Worm (Caenorhabditis elegans) whole organism, L4 larva: Measurements from ENCODE around the gene T21B10.3.

Experiments
- D1046.2 ChIP-seq: fragments of 200-800 bp; sonication (Bioruptor generic); IDR thresholded peaks from 2 replicates; pipeline ENCODE4 v1.3.6; 2022; ENCODE audit warnings: missing genetic modification characterization, missing compliant biosample characterization
- F26F4.8 ChIP-seq: fragments of 200-800 bp; sonication (Bioruptor generic); conservative IDR thresholded peaks from 2 replicates; pipeline ENCODE4 v1.3.6; 2022; ENCODE audit warnings: missing genetic modification characterization, missing compliant biosample characterization
- F37D6.2 ChIP-seq: sonication (generic microtip); optimal IDR thresholded peaks from 2 replicates; lab custom pipeline; 2016; ENCODE audit warnings: mild to moderate bottlenecking, missing genetic modification characterization, missing compliant biosample characterization
- T20F7.1 ChIP-seq: fragments of 200-800 bp; sonication (Bioruptor generic); optimal IDR thresholded peaks from 2 replicates; lab custom pipeline; 2018; ENCODE audit warnings: mild to moderate bottlenecking, missing genetic modification characterization, missing compliant biosample characterization
- aha-1 ChIP-seq: fragments of 150-350 bp; peaks from one replicate; lab custom pipeline; 2014; ENCODE audit warnings: missing biosample characterization, missing genetic modification characterization
- ama-1 ChIP-seq: fragments of 150-350 bp; optimal IDR thresholded peaks from 2 replicates; lab custom pipeline; 2014; ENCODE audit warnings: inconsistent platforms, mixed read lengths
- ceh-20 ChIP-seq: fragments of 200-800 bp; sonication (Bioruptor generic); IDR thresholded peaks from 2 replicates; pipeline ENCODE4 v1.3.6; 2022; ENCODE audit warnings: missing genetic modification reagents, missing genetic modification characterization, missing compliant biosample characterization
- ceh-28 ChIP-seq: fragments of 150-350 bp; optimal IDR thresholded peaks from 2 replicates; lab custom pipeline; 2014; ENCODE audit warnings: missing biosample characterization, missing genetic modification reagents, missing genetic modification characterization
- ceh-32 ChIP-seq: sonication (generic microtip); optimal IDR thresholded peaks from 2 replicates; lab custom pipeline; 2016; ENCODE audit warnings: mild to moderate bottlenecking, missing genetic modification characterization, missing compliant biosample characterization; ENCODE audit not compliant: poor library complexity
- ces-1 ChIP-seq: fragments of 150-350 bp; sonication (generic microtip); optimal IDR thresholded peaks from 4 replicates; lab custom pipeline; 2014; ENCODE audit warnings: missing biosample characterization, missing genetic modification reagents, missing genetic modification characterization
- cey-2 ChIP-seq: sonication (generic microtip); optimal IDR thresholded peaks from 3 replicates; lab custom pipeline; 2017; ENCODE audit warnings: missing genetic modification characterization, mild to moderate bottlenecking, missing compliant biosample characterization, antibody characterized with exemption, borderline replicate concordance; ENCODE audit not compliant: insufficient read depth
- ctbp-1 ChIP-seq: fragments of 200-800 bp; sonication (Bioruptor generic); IDR thresholded peaks from 2 replicates; pipeline ENCODE4 v1.3.6; 2022; ENCODE audit warnings: missing genetic modification reagents, missing genetic modification characterization, missing compliant biosample characterization
- daf-12 ChIP-seq: fragments of 150-350 bp; optimal IDR thresholded peaks from 2 replicates; lab custom pipeline; 2014; ENCODE audit warnings: missing biosample characterization, missing genetic modification reagents, missing genetic modification characterization
- daf-16 ChIP-seq, 3 experiments: sonication (generic microtip); optimal IDR thresholded peaks; 2 replicates each; lab custom pipeline; 2016 to 2017; ENCODE audit warnings: missing genetic modification characterization in 3 of 3, missing genetic modification reagents in 3 of 3, mild to moderate bottlenecking in 2 of 3, missing compliant biosample characterization in 2 of 3, missing biosample characterization in 1 of 3, moderate library complexity in 1 of 3
- daf-8 ChIP-seq: fragments of 200-800 bp; sonication (Bioruptor generic); IDR thresholded peaks from 2 replicates; pipeline ENCODE4 v1.3.6; 2022; ENCODE audit warnings: missing genetic modification characterization, missing compliant biosample characterization
- dpl-1 ChIP-seq: fragments of 150-350 bp; optimal IDR thresholded peaks from 2 replicates; lab custom pipeline; 2014; ENCODE audit warnings: missing biosample characterization, missing genetic modification reagents, missing genetic modification characterization
- egl-27 ChIP-seq: sonication (generic microtip); optimal IDR thresholded peaks from 3 replicates; lab custom pipeline; 2017; ENCODE audit warnings: missing biosample characterization, missing genetic modification reagents, missing genetic modification characterization
- fkh-10 ChIP-seq: fragments of 150-350 bp; optimal IDR thresholded peaks from 2 replicates; lab custom pipeline; 2014; ENCODE audit warnings: missing biosample characterization, missing genetic modification reagents, missing genetic modification characterization
- hlh-11 ChIP-seq: fragments of 200-800 bp; sonication (Bioruptor generic); optimal IDR thresholded peaks from 2 replicates; lab custom pipeline; 2018; ENCODE audit warnings: mild to moderate bottlenecking, missing genetic modification characterization, missing compliant biosample characterization
- hlh-30 ChIP-seq: sonication (generic microtip); optimal IDR thresholded peaks from 2 replicates; lab custom pipeline; 2017; ENCODE audit warnings: antibody characterized with exemption, mild to moderate bottlenecking, missing genetic modification characterization, missing compliant biosample characterization; ENCODE audit not compliant: insufficient read depth
- lim-7 ChIP-seq: fragments of 200-800 bp; sonication (Bioruptor generic); IDR thresholded peaks from 2 replicates; pipeline ENCODE4 v1.3.6; 2022; ENCODE audit warnings: missing genetic modification characterization, missing compliant biosample characterization
- lin-29 ChIP-seq: fragments of 200-800 bp; sonication (Bioruptor generic); IDR thresholded peaks from 2 replicates; pipeline ENCODE4 v1.3.6; 2022; ENCODE audit warnings: missing genetic modification reagents, missing genetic modification characterization, missing compliant biosample characterization
- lin-38 ChIP-seq: fragments of 200-800 bp; sonication (Bioruptor generic); IDR thresholded peaks from 2 replicates; pipeline ENCODE4 v1.3.6; 2022; ENCODE audit warnings: missing genetic modification reagents, missing genetic modification characterization, missing compliant biosample characterization
- lir-3 ChIP-seq: sonication (generic microtip); optimal IDR thresholded peaks from 2 replicates; lab custom pipeline; 2016; ENCODE audit warnings: mild to moderate bottlenecking, missing genetic modification characterization, missing compliant biosample characterization
- lsy-2 ChIP-seq, 2 experiments: fragments of 150-350 bp in 1 of 2; sonication (generic microtip) in 1 of 2; optimal IDR thresholded peaks; 2 replicates each; lab custom pipeline; 2014 to 2017; ENCODE audit warnings: missing biosample characterization in 2 of 2, missing genetic modification characterization in 2 of 2
- mdl-1 ChIP-seq, 2 experiments: fragments of 150-350 bp in 1 of 2; sonication (generic microtip) in 1 of 2; optimal IDR thresholded peaks; 2 replicates each; lab custom pipeline; 2014 to 2017; ENCODE audit warnings: missing biosample characterization in 2 of 2, missing genetic modification characterization in 2 of 2
- mep-1 ChIP-seq: fragments of 150-350 bp; sonication (generic microtip); optimal IDR thresholded peaks from 3 replicates; lab custom pipeline; 2014; ENCODE audit warnings: missing biosample characterization, missing genetic modification characterization
- mxl-2 ChIP-seq: fragments of 200-800 bp; sonication (Bioruptor generic); conservative IDR thresholded peaks from 2 replicates; pipeline ENCODE4 v1.3.6; 2022; ENCODE audit warnings: missing genetic modification reagents, missing genetic modification characterization, missing compliant biosample characterization
- mxl-3 ChIP-seq: fragments of 200-800 bp; sonication (Bioruptor generic); optimal IDR thresholded peaks from 2 replicates; lab custom pipeline; 2018; ENCODE audit warnings: mild to moderate bottlenecking, missing genetic modification characterization, missing compliant biosample characterization
- nhr-102 ChIP-seq: sonication (generic microtip); optimal IDR thresholded peaks from 2 replicates; lab custom pipeline; 2016; ENCODE audit warnings: mild to moderate bottlenecking, missing genetic modification characterization, moderate library complexity, missing compliant biosample characterization
- nhr-11 ChIP-seq: fragments of 150-350 bp; optimal IDR thresholded peaks from 2 replicates; lab custom pipeline; 2014; ENCODE audit warnings: missing biosample characterization, missing genetic modification characterization
- nhr-25 ChIP-seq: sonication (generic microtip); optimal IDR thresholded peaks from 2 replicates; lab custom pipeline; 2017; ENCODE audit warnings: missing genetic modification characterization, mild to moderate bottlenecking, missing compliant biosample characterization, antibody characterized with exemption, moderate library complexity, borderline replicate concordance; ENCODE audit not compliant: insufficient read depth
- nhr-28 ChIP-seq: fragments of 150-350 bp; optimal IDR thresholded peaks from 2 replicates; lab custom pipeline; 2014; ENCODE audit warnings: missing biosample characterization, missing genetic modification characterization
- nhr-41 ChIP-seq: fragments of 200-800 bp; sonication (Bioruptor generic); IDR thresholded peaks from 2 replicates; pipeline ENCODE4 v1.3.6; 2022; ENCODE audit warnings: missing genetic modification reagents, missing genetic modification characterization, missing compliant biosample characterization
- nhr-48 ChIP-seq: sonication (generic microtip); optimal IDR thresholded peaks from 2 replicates; lab custom pipeline; 2016; ENCODE audit warnings: mild to moderate bottlenecking, missing genetic modification characterization, missing compliant biosample characterization
- nhr-77 ChIP-seq: fragments of 150-350 bp; optimal IDR thresholded peaks from 2 replicates; lab custom pipeline; 2014; ENCODE audit warnings: missing biosample characterization, missing genetic modification characterization
- php-3 ChIP-seq: fragments of 200-800 bp; sonication (Bioruptor generic); IDR thresholded peaks from 2 replicates; pipeline ENCODE4 v1.3.6; 2022; ENCODE audit warnings: missing genetic modification reagents, missing genetic modification characterization, missing compliant biosample characterization
- pqm-1 ChIP-seq: sonication (generic microtip); optimal IDR thresholded peaks from 2 replicates; lab custom pipeline; 2017; ENCODE audit warnings: missing biosample characterization, missing genetic modification characterization
- rbr-2 ChIP-seq: sonication (generic microtip); optimal IDR thresholded peaks from 2 replicates; lab custom pipeline; 2016; ENCODE audit warnings: missing genotype, missing genetic modification characterization, missing compliant biosample characterization
- sdz-12 ChIP-seq: fragments of 200-800 bp; sonication (Bioruptor generic); optimal IDR thresholded peaks from 2 replicates; lab custom pipeline; 2018; ENCODE audit warnings: mild to moderate bottlenecking, missing genetic modification characterization, missing compliant biosample characterization
- set-16 ChIP-seq: fragments of 200-800 bp; sonication (Bioruptor generic); IDR thresholded peaks from 2 replicates; pipeline ENCODE4 v1.3.6; 2022; ENCODE audit warnings: missing genetic modification reagents, missing genetic modification characterization, missing compliant biosample characterization
- skn-1 ChIP-seq: fragments of 150-350 bp; optimal IDR thresholded peaks from 2 replicates; lab custom pipeline; 2014; ENCODE audit warnings: missing biosample characterization, missing genetic modification characterization
- spr-1 ChIP-seq: sonication (generic microtip); optimal IDR thresholded peaks from 2 replicates; lab custom pipeline; 2016; ENCODE audit warnings: mild to moderate bottlenecking, missing genetic modification characterization, missing compliant biosample characterization
- spr-3 ChIP-seq: fragments of 200-800 bp; sonication (Bioruptor generic); optimal IDR thresholded peaks from 2 replicates; lab custom pipeline; 2018; ENCODE audit warnings: mild to moderate bottlenecking, missing genetic modification characterization, missing compliant biosample characterization
- unc-62 ChIP-seq, 3 experiments: fragments of 150-350 bp in 1 of 3; sonication (generic microtip); optimal IDR thresholded peaks in 2 of 3; peaks in 1 of 3; 1 replicate in 1 of 3; 2 replicates in 2 of 3; lab custom pipeline; 2014 to 2017; ENCODE audit warnings: missing biosample characterization in 3 of 3, missing genetic modification characterization in 3 of 3, missing genetic modification reagents in 3 of 3, missing genotype in 1 of 3
- zag-1 ChIP-seq: fragments of 150-350 bp; optimal IDR thresholded peaks from 2 replicates; lab custom pipeline; 2014; ENCODE audit warnings: missing biosample characterization, missing genetic modification characterization
- zip-2 ChIP-seq: fragments of 150-350 bp; optimal IDR thresholded peaks from 2 replicates; lab custom pipeline; 2014; ENCODE audit warnings: missing biosample characterization, missing genetic modification characterization

T21B10.3 gene

ce11 chrII:8951270-8951669 lies 17.1 kb downstream of the T21B10.3 start:
- TF ChIP-seq unc-62 (GFP tag; optimal IDR thresholded peaks at IDR 0.05 in 1 of 2; lab: Kevin White, UChicago) (peak in 1 of 2 experiments; percentile 97), unc-62 (tag; optimal IDR thresholded peaks at IDR 0.05; lab: Kevin White, UChicago) (no peak), ama-1 (no peak), ceh-32 (no peak)

ce11 chrII:8953703-8954102 lies 19.5 kb downstream of the T21B10.3 start:
- TF ChIP-seq aha-1 (tag; lab: Kevin White, UChicago) (no peak), nhr-11 (no peak), zag-1 (tag; lab: Kevin White, UChicago) (no peak), nhr-77 (tag; lab: Kevin White, UChicago) (no peak), F37D6.2 (no peak), lim-7 (no peak), set-16 (GFP tag; lab: Robert Waterston, UW) (no peak), lin-38 (no peak), mdl-1 (tag; optimal IDR thresholded peaks at IDR 0.05; lab: Kevin White, UChicago) (no peak), php-3 (GFP tag; lab: Robert Waterston, UW) (no peak), fkh-10 (GFP tag; lab: Kevin White, UChicago) (no peak), ctbp-1 (no peak), lir-3 (no peak), nhr-48 (tag; lab: Kevin White, UChicago) (no peak), cey-2 (tag; lab: Kevin White, UChicago) (no peak), F26F4.8 (GFP tag; lab: Robert Waterston, UW) (no peak), ceh-28 (tag; lab: Kevin White, UChicago) (no peak), ces-1 (GFP tag; lab: Kevin White, UChicago) (no peak), rbr-2 (tag; lab: Kevin White, UChicago) (no peak)

ce11 chrII:8956896-8957295 lies 22.7 kb downstream of the T21B10.3 start:
- no peak for TF ChIP-seq ceh-20
- TF ChIP-seq mxl-3 (GFP tag; lab: Kevin White, UChicago): no peak
- no peak for TF ChIP-seq nhr-41 (GFP tag; lab: Robert Waterston, UW)
- TF ChIP-seq sdz-12 (GFP tag; lab: Kevin White, UChicago): no peak
- no peak for TF ChIP-seq nhr-28 (tag; lab: Kevin White, UChicago)
- TF ChIP-seq mep-1 (tag; lab: Kevin White, UChicago): no peak
- TF ChIP-seq skn-1 (tag; lab: Kevin White, UChicago): no peak
- no peak for TF ChIP-seq dpl-1
- no peak for TF ChIP-seq daf-8
- TF ChIP-seq php-3 (GFP tag; lab: Robert Waterston, UW): no peak
- no peak for TF ChIP-seq daf-12

ce11 chrII:8959081-8959480 lies 24.9 kb downstream of the T21B10.3 start:
- TF ChIP-seq zip-2 (tag; lab: Kevin White, UChicago): no peak
- TF ChIP-seq lim-7: no peak
- no peak for TF ChIP-seq spr-1 (tag; lab: Kevin White, UChicago)
- no peak for TF ChIP-seq mxl-2 (GFP tag; lab: Robert Waterston, UW)
- no peak for TF ChIP-seq T20F7.1 (GFP tag; lab: Kevin White, UChicago)
- TF ChIP-seq hlh-30 (tag; lab: Kevin White, UChicago): peak; percentile 37
- no peak for TF ChIP-seq spr-3 (GFP tag; lab: Kevin White, UChicago)
- no peak for TF ChIP-seq dpl-1
- TF ChIP-seq hlh-11 (tag; lab: Kevin White, UChicago): peak; percentile 22
- no peak for TF ChIP-seq ceh-20
- TF ChIP-seq nhr-48 (tag; lab: Kevin White, UChicago): no peak
- TF ChIP-seq lin-29 (GFP tag; lab: Robert Waterston, UW): no peak
- no peak for TF ChIP-seq D1046.2 (GFP tag; lab: Robert Waterston, UW)
- TF ChIP-seq nhr-102 (tag; lab: Kevin White, UChicago): no peak
- TF ChIP-seq pqm-1: no peak
- no peak for TF ChIP-seq nhr-25
- TF ChIP-seq daf-16 (GFP tag; optimal IDR thresholded peaks at IDR 0.05; lab: Kevin White, UChicago): peak in 1 of 2 experiments; percentile 32
- no peak for TF ChIP-seq daf-16 (tag; optimal IDR thresholded peaks at IDR 0.05; lab: Kevin White, UChicago)
- TF ChIP-seq php-3 (GFP tag; lab: Robert Waterston, UW): no peak
- no peak for TF ChIP-seq egl-27 (tag; lab: Kevin White, UChicago)
- TF ChIP-seq lsy-2 (tag; optimal IDR thresholded peaks at IDR 0.05; lab: Kevin White, UChicago): peak in 1 of 2 experiments; percentile 13
